Worm (Caenorhabditis elegans): ENCODE data around the gene txt-13.

The txt-13 gene

ce11 chrII:10602184-10602583 is 31.8 kb downstream of the txt-13 start, which contains the start of gene srv-2:
Gene srv-2, minus strand, starts transcription at chrII:10602284.
- TF ChIP-seq hpl-2 (GFP tag; optimal IDR thresholded peaks at IDR 0.05) (no peak), nhr-11 (tag; optimal IDR thresholded peaks at IDR 0.05) (no peak), nhr-237 (tag; optimal IDR thresholded peaks at IDR 0.05) (no peak), ztf-11 (tag; optimal IDR thresholded peaks at IDR 0.05) (no peak), efl-3 (GFP tag; optimal IDR thresholded peaks at IDR 0.05) (no peak), pag-3 (tag; optimal IDR thresholded peaks at IDR 0.05; ENCODE audit: borderline replicate concordance, insufficient read depth) (no peak), ceh-82 (tag; optimal IDR thresholded peaks at IDR 0.05) (no peak), blmp-1 (tag; optimal IDR thresholded peaks at IDR 0.05) (no peak), unc-30 (tag; optimal IDR thresholded peaks at IDR 0.05) (no peak)

DNA sequence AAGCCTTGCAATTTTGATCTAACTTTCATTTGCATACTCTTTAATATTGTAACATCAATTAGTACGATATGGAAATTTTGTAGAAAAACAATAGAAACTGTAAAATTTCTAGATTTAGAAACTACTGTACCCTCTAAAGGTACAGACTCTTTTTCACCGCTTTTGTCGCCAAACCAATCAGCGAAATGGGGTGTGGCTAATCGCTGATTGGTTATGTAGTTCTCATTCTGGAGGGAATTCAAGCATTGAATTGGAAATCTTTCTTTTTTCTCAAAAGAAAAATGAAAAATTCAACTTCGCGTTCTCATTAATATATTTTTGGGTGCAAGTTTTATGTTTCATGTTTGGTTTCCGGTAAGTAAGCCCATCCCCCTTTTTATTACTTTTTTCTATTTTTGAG is 33.2 kb downstream of the txt-13 start:
- TF ChIP-seq efl-3 (GFP tag; optimal IDR thresholded peaks at IDR 0.05) (no peak), elt-2 (tag; optimal IDR thresholded peaks at IDR 0.05) (no peak), unc-86 (tag; optimal IDR thresholded peaks at IDR 0.05) (no peak), irx-1 (tag; optimal IDR thresholded peaks at IDR 0.05) (no peak), lin-14 (GFP tag; optimal IDR thresholded peaks at IDR 0.05) (no peak), sox-4 (tag; optimal IDR thresholded peaks at IDR 0.05) (no peak), tlp-1 (tag; optimal IDR thresholded peaks at IDR 0.05) (no peak)

- no peak for TF ChIP-seq vab-15 (tag; optimal IDR thresholded peaks at IDR 0.05)
Measured at ce11 chrII:10605512-10605911, 35.1 kb downstream of the txt-13 start, which contains the start of gene taf-13. Gene taf-13, minus strand, starts transcription at chrII:10605612.

ce11 chrII:10607238-10607961 is 37.0 kb downstream of the txt-13 start, which contains the start of gene ccm-3:
Gene ccm-3, minus strand, starts transcription at chrII:10607275.
- TF ChIP-seq nhr-20 (tag; optimal IDR thresholded peaks at IDR 0.05) (no peak), lsy-2 (tag; optimal IDR thresholded peaks at IDR 0.05) (peak; percentile 15 to 77), snu-23 (GFP tag; optimal IDR thresholded peaks at IDR 0.05) (peak; percentile 11), aly-2 (tag; optimal IDR thresholded peaks at IDR 0.05) (no peak), aha-1 (tag; optimal IDR thresholded peaks at IDR 0.05) (no peak), lin-35 (GFP tag; optimal IDR thresholded peaks at IDR 0.05) (peak; percentile 46 to 51), C16A3.4 (tag; optimal IDR thresholded peaks at IDR 0.05) (peak; percentile 50), C34B4.2 (tag; optimal IDR thresholded peaks at IDR 0.05) (no peak), pax-3 (tag; optimal IDR thresholded peaks at IDR 0.05) (no peak), F16B12.6 (tag; optimal IDR thresholded peaks at IDR 0.05) (peak; percentile 3), rnt-1 (tag; optimal IDR thresholded peaks at IDR 0.05) (peak; percentile 42), nhr-90 (tag; optimal IDR thresholded peaks at IDR 0.05; ENCODE audit: poor library complexity) (no peak), nhr-47 (tag; optimal IDR thresholded peaks at IDR 0.05) (peak; percentile 30), fkh-8 (tag; optimal IDR thresholded peaks at IDR 0.05) (peak; percentile 28), ceh-82 (tag; optimal IDR thresholded peaks at IDR 0.05) (peak in 2 of 3 experiments; percentile 15 to 54), dpl-1 (GFP tag; optimal IDR thresholded peaks at IDR 0.05) (peak; percentile 26 to 62 (median 34)), xbp-1 (tag; optimal IDR thresholded peaks at IDR 0.05) (peak; percentile 23), ceh-90 (tag; optimal IDR thresholded peaks at IDR 0.05) (no peak), ces-1 (GFP tag; optimal IDR thresholded peaks at IDR 0.05) (no peak), nhr-71 (tag; optimal IDR thresholded peaks at IDR 0.05) (peak; percentile 52), irx-1 (tag; optimal IDR thresholded peaks at IDR 0.05) (no peak), nhr-28 (tag; optimal IDR thresholded peaks at IDR 0.05) (no peak), mab-9 (GFP tag; IDR thresholded peaks at IDR 0.05) (no peak), lin-15B (tag; optimal IDR thresholded peaks at IDR 0.05) (peak; percentile 64), zip-4 (GFP tag; optimal IDR thresholded peaks at IDR 0.05) (no peak), fkh-10 (GFP tag; optimal IDR thresholded peaks at IDR 0.05) (peak; percentile 3), blmp-1 (tag; optimal IDR thresholded peaks at IDR 0.05) (peak; percentile 98), lin-13 (GFP tag; optimal IDR thresholded peaks at IDR 0.05) (peak; percentile 17), hlh-17 (GFP tag; optimal IDR thresholded peaks at IDR 0.05; ENCODE audit: borderline replicate concordance) (no peak), zag-1 (tag; optimal IDR thresholded peaks at IDR 0.05) (no peak), nhr-12 (tag; optimal IDR thresholded peaks at IDR 0.05) (no peak), elt-2 (tag; optimal IDR thresholded peaks at IDR 0.05) (no peak), nhr-19 (GFP tag; conservative IDR thresholded peaks at IDR 0.05) (0 out of 2 replicates have a peak, but pooled peaks have one; percentile 22)
